Worm (Caenorhabditis elegans) whole organism, midembryonic: Measurements from ENCODE around the gene F57C12.6.

Experiments used
- cog-1 ChIP-seq: sonication (generic microtip); optimal IDR thresholded peaks from 2 replicates; lab custom pipeline; 2016; ENCODE audit warnings: missing genetic modification characterization, missing compliant biosample characterization
- flt-1 ChIP-seq: fragments of 200-800 bp; sonication (Bioruptor generic); IDR thresholded peaks from 2 replicates; pipeline ENCODE4 v1.3.6; 2022; ENCODE audit warnings: missing genetic modification characterization, missing compliant biosample characterization
- med-1 ChIP-seq: sonication (generic microtip); optimal IDR thresholded peaks from 2 replicates; lab custom pipeline; 2017; ENCODE audit warnings: missing genetic modification characterization, mild to moderate bottlenecking, missing compliant biosample characterization, antibody characterized with exemption, missing genetic modification reagents; ENCODE audit not compliant: insufficient read depth
- ref-1 ChIP-seq: fragments of 200-800 bp; sonication (Bioruptor generic); conservative IDR thresholded peaks from 2 replicates; pipeline ENCODE4 v1.3.6; 2022; ENCODE audit warnings: missing genetic modification reagents, missing genetic modification characterization, missing compliant biosample characterization
- tab-1 ChIP-seq: fragments of 200-800 bp; sonication (Bioruptor generic); IDR thresholded peaks from 2 replicates; pipeline ENCODE4 v1.3.6; 2022; ENCODE audit warnings: missing genetic modification characterization, missing compliant biosample characterization
- ztf-23 ChIP-seq: fragments of 200-800 bp; sonication (Bioruptor generic); IDR thresholded peaks from 2 replicates; pipeline ENCODE4 v1.3.6; 2022; ENCODE audit warnings: missing genetic modification reagents, missing genetic modification characterization, missing compliant biosample characterization
- ztf-29 ChIP-seq: fragments of 200-800 bp; sonication (Bioruptor generic); IDR thresholded peaks from 2 replicates; pipeline ENCODE4 v1.3.6; 2022; ENCODE audit warnings: missing genetic modification reagents, missing genetic modification characterization, missing compliant biosample characterization

DNA sequence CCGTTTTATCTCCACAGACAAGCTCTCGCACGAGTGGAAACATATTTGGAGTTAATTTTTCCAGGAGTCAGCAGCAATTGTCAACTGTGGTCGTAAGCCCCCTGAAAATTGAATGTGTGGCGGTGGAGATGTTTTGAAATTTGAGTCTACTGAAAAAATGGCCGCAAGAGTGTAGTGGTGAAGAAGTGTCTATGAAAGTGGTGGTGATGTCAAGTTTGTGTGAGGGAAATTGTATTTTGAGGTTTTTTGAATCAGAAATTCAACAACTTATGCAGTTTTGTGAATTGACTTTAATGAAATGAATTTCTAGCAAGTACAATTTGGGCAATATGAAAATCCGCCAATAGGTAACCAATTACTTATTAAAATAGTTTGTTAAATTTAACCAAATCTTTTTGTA, 18.8 kb upstream of the F57C12.6 start, which contains the start of gene mrp-2:
- TF ChIP-seq med-1 (no peak), ztf-23 (no peak), cog-1 (no peak), ref-1 (GFP tag; lab: Robert Waterston, UW) (no peak), flt-1 (no peak), ztf-29 (GFP tag; lab: Robert Waterston, UW) (no peak), tab-1 (no peak)
